Worm (Caenorhabditis elegans) whole organism, L4/young adult: Measurements from ENCODE around the gene cyp-44A1.

Experiments
- W03F9.2 ChIP-seq: fragments of 150-350 bp; optimal IDR thresholded peaks from 2 replicates; lab custom pipeline; 2014; ENCODE audit warnings: missing biosample characterization, missing genetic modification characterization
- dao-5 ChIP-seq: sonication (generic microtip); optimal IDR thresholded peaks from 2 replicates; lab custom pipeline; 2016; ENCODE audit warnings: missing genotype, missing genetic modification characterization, moderate library complexity, missing compliant biosample characterization
- him-1 ChIP-seq: sonication (generic microtip); optimal IDR thresholded peaks from 2 replicates; lab custom pipeline; 2016; ENCODE audit warnings: missing genotype, missing genetic modification reagents, missing genetic modification characterization, missing compliant biosample characterization

ce11 chrII:5514846-5515245, 11.0 kb downstream of the cyp-44A1 start, which contains the start of gene sahd-1:
- no peak for TF ChIP-seq W03F9.2
- no peak for TF ChIP-seq him-1
- TF ChIP-seq dao-5: no peak
